Fruit fly (Drosophila melanogaster): Measurements from ENCODE around the gene Rac1.

dm6 chr3L:1320230-1320930 lies 17.9 kb upstream of the Rac1 start:
- peak; percentile 30 for TF ChIP-seq fru (GFP tag; optimal IDR thresholded peaks at IDR 0.05)
- no peak for TF ChIP-seq CG32264 (GFP tag; optimal IDR thresholded peaks at IDR 0.05)
- no peak for TF ChIP-seq CrebA (GFP tag; optimal IDR thresholded peaks at IDR 0.05; ENCODE audit: borderline replicate concordance)
- no peak for TF ChIP-seq Abd-B (GFP tag; optimal IDR thresholded peaks at IDR 0.05)
- no peak for TF ChIP-seq Dif (GFP tag; optimal IDR thresholded peaks at IDR 0.05; ENCODE audit: partially characterized antibody)
- no peak for TF ChIP-seq Rel (GFP tag; optimal IDR thresholded peaks at IDR 0.05)
- TF ChIP-seq Rel (tag; optimal IDR thresholded peaks at IDR 0.05), result no peak
- no peak for TF ChIP-seq OdsH (GFP tag; optimal IDR thresholded peaks at IDR 0.05)
- peak; percentile 5 for TF ChIP-seq Hr78 (GFP tag; optimal IDR thresholded peaks at IDR 0.05)
- peak; percentile 39 for TF ChIP-seq h (GFP tag; optimal IDR thresholded peaks at IDR 0.05)
- no peak for TF ChIP-seq woc (GFP tag; optimal IDR thresholded peaks at IDR 0.05)
- no peak for TF ChIP-seq Mio (GFP tag; optimal IDR thresholded peaks at IDR 0.05)
- no peak for TF ChIP-seq usp (GFP tag; optimal IDR thresholded peaks at IDR 0.05)
- no peak for TF ChIP-seq pan (optimal IDR thresholded peaks at IDR 0.05)

Data from whole organism, wandering third instar larva.